Fruit fly (Drosophila melanogaster): ENCODE data around the gene Wnt10.

Gene Wnt10

dm6 chr2L:7332780-7333179 lies 30.4 kb upstream of the Wnt10 start (continued):
- no peak for TF ChIP-seq sr (GFP tag; IDR thresholded peaks at IDR 0.05)
- TF ChIP-seq sd (tag; optimal IDR thresholded peaks at IDR 0.05): peak; percentile 12
- no peak for TF ChIP-seq CG13775 (GFP tag; optimal IDR thresholded peaks at IDR 0.05)
- TF ChIP-seq CG4820 (GFP tag; optimal IDR thresholded peaks at IDR 0.05): no peak
- TF ChIP-seq CG3163 (GFP tag; optimal IDR thresholded peaks at IDR 0.05): no peak
- no peak for TF ChIP-seq CG10274 (GFP tag; optimal IDR thresholded peaks at IDR 0.05)
- TF ChIP-seq CG14860 (GFP tag; IDR thresholded peaks at IDR 0.05; ENCODE audit: partially characterized antibody): no peak
- TF ChIP-seq nom (GFP tag; optimal IDR thresholded peaks at IDR 0.05): no peak
- no peak for TF ChIP-seq CG7987 (GFP tag; optimal IDR thresholded peaks at IDR 0.05)
- TF ChIP-seq phol (tag; optimal IDR thresholded peaks at IDR 0.05): peak; percentile 32
- TF ChIP-seq Tbp (GFP tag; optimal IDR thresholded peaks at IDR 0.05): no peak
- no peak for TF ChIP-seq Dip3 (GFP tag; optimal IDR thresholded peaks at IDR 0.05)
- no peak for TF ChIP-seq CG11247 (GFP tag; IDR thresholded peaks at IDR 0.05)
- peak; percentile 99 for TF ChIP-seq CG8388 (GFP tag; optimal IDR thresholded peaks at IDR 0.05)
- no peak for TF ChIP-seq Bgb (GFP tag; IDR thresholded peaks at IDR 0.05; ENCODE audit: partially characterized antibody)
- TF ChIP-seq lilli (GFP tag; optimal IDR thresholded peaks at IDR 0.05): no peak
- no peak for TF ChIP-seq CG11723 (GFP tag; optimal IDR thresholded peaks at IDR 0.05)
- TF ChIP-seq chm (GFP tag; IDR thresholded peaks at IDR 0.05): no peak; the same call in 1 of the 2 replicates
- TF ChIP-seq Dfd (GFP tag; optimal IDR thresholded peaks at IDR 0.05): no peak
- TF ChIP-seq E2f1 (GFP tag; IDR thresholded peaks at IDR 0.05): peak; percentile 35; the same call in 1 of the 2 replicates
- no peak for TF ChIP-seq Atf-2 (GFP tag; optimal IDR thresholded peaks at IDR 0.05)
- TF ChIP-seq CG4424 (GFP tag; optimal IDR thresholded peaks at IDR 0.05): no peak
- TF ChIP-seq CG8765 (GFP tag; IDR thresholded peaks at IDR 0.05): no peak
- TF ChIP-seq sug (tag; optimal IDR thresholded peaks at IDR 0.05): no peak
- no peak for TF ChIP-seq ftz-f1 (GFP tag; optimal IDR thresholded peaks at IDR 0.05)
- no peak for TF ChIP-seq ken (GFP tag; IDR thresholded peaks at IDR 0.05)
- TF ChIP-seq CG12071 (GFP tag; optimal IDR thresholded peaks at IDR 0.05): no peak
- 0 out of 2 replicates have a peak, but pooled peaks have one; percentile 24 for TF ChIP-seq Nf-YA (GFP tag; IDR thresholded peaks at IDR 0.05)
- peak; percentile 22 for TF ChIP-seq Sox102F (GFP tag; optimal IDR thresholded peaks at IDR 0.05)
- TF ChIP-seq cad (GFP tag; optimal IDR thresholded peaks at IDR 0.05): no peak
- TF ChIP-seq Antp (GFP tag; optimal IDR thresholded peaks at IDR 0.05): no peak
- no peak for TF ChIP-seq ab (GFP tag; optimal IDR thresholded peaks at IDR 0.05)
- peak; percentile 22 for TF ChIP-seq unpg (GFP tag; optimal IDR thresholded peaks at IDR 0.05)
- 0 out of 2 replicates have a peak, but pooled peaks have one; percentile 5 for TF ChIP-seq esg (GFP tag; conservative IDR thresholded peaks at IDR 0.05)
- no peak for TF ChIP-seq cato (GFP tag; optimal IDR thresholded peaks at IDR 0.05; ENCODE audit: borderline replicate concordance)
- peak; percentile 44 for TF ChIP-seq CG4404 (GFP tag; IDR thresholded peaks at IDR 0.05)
- no peak for TF ChIP-seq CG17385 (GFP tag; optimal IDR thresholded peaks at IDR 0.05)
- no peak for TF ChIP-seq CG14710 (tag; optimal IDR thresholded peaks at IDR 0.05)
- TF ChIP-seq h (optimal IDR thresholded peaks at IDR 0.05): no peak
- no peak for TF ChIP-seq CG16779 (GFP tag; IDR thresholded peaks at IDR 0.05)
- TF ChIP-seq stc (GFP tag; IDR thresholded peaks at IDR 0.05): no peak
- no peak for TF ChIP-seq crol (GFP tag; IDR thresholded peaks at IDR 0.05)
- TF ChIP-seq rib (GFP tag; IDR thresholded peaks at IDR 0.05): no peak
- TF ChIP-seq Stat92E (GFP tag; optimal IDR thresholded peaks at IDR 0.05): no peak
- TF ChIP-seq Aef1 (GFP tag; IDR thresholded peaks at IDR 0.05): peak; percentile 11; the same call in 2 of the 3 replicates
- no peak for TF ChIP-seq bcd (GFP tag; optimal IDR thresholded peaks at IDR 0.05)
- TF ChIP-seq B-H1 (GFP tag; IDR thresholded peaks at IDR 0.05): peak; percentile 22
- no peak for TF ChIP-seq D19A (tag; optimal IDR thresholded peaks at IDR 0.05)
- TF ChIP-seq jigr1 (GFP tag; IDR thresholded peaks at IDR 0.05): peak; percentile 26; the same call in 1 of the 3 replicates
- peak; percentile 12 for TF ChIP-seq Myb (GFP tag; optimal IDR thresholded peaks at IDR 0.05)
- TF ChIP-seq C15 (GFP tag; IDR thresholded peaks at IDR 0.05): no peak
- TF ChIP-seq CG18011 (GFP tag; optimal IDR thresholded peaks at IDR 0.05): no peak
